Worm (Caenorhabditis elegans): Measurements from ENCODE around the gene C18B2.5.
A peak's percentile ranks its signal among the peaks of the same experiment; 100 is the strongest.

The C18B2.5 gene

DNA sequence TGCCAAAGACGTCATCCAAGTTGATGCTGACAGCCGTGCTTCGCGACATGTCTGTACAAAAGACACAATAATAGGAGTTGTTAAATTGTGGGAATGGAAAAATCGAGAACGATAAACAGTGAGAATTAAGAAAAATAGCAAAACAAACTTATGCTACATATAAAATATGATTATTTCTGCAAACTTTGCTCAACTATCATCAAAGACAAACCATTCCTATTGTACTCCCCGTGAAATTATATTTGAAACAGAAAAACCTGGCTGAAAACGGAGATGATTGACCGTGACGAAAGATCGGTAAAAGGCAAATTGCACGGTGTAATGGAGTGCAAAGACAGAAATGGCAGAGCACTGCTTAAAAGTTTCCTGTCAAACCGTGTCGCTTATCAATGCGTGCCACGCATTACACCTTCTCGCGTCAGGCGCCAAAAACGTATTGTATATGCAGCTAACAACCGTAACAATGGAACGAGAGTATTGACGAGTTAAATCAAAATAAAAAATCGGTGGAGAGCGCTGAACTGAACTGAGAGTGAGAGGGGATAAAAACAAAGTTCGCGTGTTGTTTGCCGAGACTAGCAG is at the start of gene C18B2.5:
TSS of gene C18B2.5 (minus strand) at position 51 of the 582 bp plus-strand sequence.
- no peak for TF ChIP-seq hnd-1 (tag; optimal IDR thresholded peaks at IDR 0.05)
- no peak for TF ChIP-seq pes-1 (GFP tag; IDR thresholded peaks at IDR 0.05)
- no peak for TF ChIP-seq flt-1 (GFP tag; IDR thresholded peaks at IDR 0.05)
- no peak for TF ChIP-seq B0310.2 (tag; optimal IDR thresholded peaks at IDR 0.05)

DNA sequence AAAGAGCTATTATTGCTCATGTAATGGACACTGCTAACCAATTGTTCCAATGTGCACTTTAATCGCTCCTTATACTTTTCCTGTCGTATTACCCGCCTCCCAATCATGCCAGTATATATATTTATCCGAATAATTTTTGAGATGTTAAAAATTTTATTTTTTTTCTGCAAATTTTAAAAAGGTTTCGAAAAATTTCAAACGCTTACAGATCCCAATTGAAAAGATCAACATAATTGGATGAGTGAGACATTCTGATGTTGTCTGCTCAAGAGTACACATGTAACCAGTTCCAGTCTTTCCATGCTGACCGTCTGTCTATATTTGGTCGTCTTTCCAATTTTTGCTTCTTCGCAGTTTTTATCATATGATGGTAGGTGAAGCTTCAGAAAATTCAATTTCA is 48.3 kb upstream of the C18B2.5 start, which contains the start of gene R11G1.1:
TSS of gene R11G1.1 (plus strand) at position 301 of the 400 bp plus-strand sequence.
- TF ChIP-seq tra-4 (tag; optimal IDR thresholded peaks at IDR 0.05) (no peak), ama-1 (optimal IDR thresholded peaks at IDR 0.05) (no peak), hmg-4 (GFP tag; optimal IDR thresholded peaks at IDR 0.05) (no peak), ceh-13 (GFP tag; optimal IDR thresholded peaks at IDR 0.05) (no peak), hnd-1 (tag; optimal IDR thresholded peaks at IDR 0.05) (no peak), aly-1 (tag; optimal IDR thresholded peaks at IDR 0.05) (no peak), pes-1 (GFP tag; IDR thresholded peaks at IDR 0.05) (no peak), tbx-37 (GFP tag; conservative IDR thresholded peaks at IDR 0.05) (no peak), tbx-11 (GFP tag; IDR thresholded peaks at IDR 0.05) (no peak), sea-1 (GFP tag; conservative IDR thresholded peaks at IDR 0.05) (no peak), hmbx-1 (tag; optimal IDR thresholded peaks at IDR 0.05) (no peak), flt-1 (GFP tag; IDR thresholded peaks at IDR 0.05) (no peak), B0310.2 (tag; optimal IDR thresholded peaks at IDR 0.05) (no peak)

DNA sequence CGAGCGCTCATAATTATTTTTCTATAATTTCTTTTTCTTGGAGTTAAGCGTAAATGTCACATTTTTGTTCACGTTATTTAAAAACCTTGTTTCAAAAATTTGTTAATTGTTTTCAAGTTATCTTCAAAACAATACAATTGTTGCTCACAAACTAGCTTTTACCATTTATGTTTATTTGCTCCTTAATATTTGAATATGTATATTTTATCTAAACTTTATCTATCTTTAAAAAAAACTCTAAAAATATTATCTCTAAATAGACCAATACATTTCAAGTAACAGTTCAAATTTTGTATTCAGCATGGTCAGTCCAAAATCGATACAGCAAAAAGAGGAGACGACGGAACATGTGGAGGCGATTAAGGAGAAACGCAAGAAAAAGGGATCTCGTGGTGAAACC is 45.1 kb upstream of the C18B2.5 start, which contains the start of gene R11G1.7:
TSS of gene R11G1.7 (plus strand) at position 301 of the 400 bp plus-strand sequence.
- TF ChIP-seq ceh-13 (GFP tag; optimal IDR thresholded peaks at IDR 0.05) (no peak), pes-1 (GFP tag; IDR thresholded peaks at IDR 0.05) (no peak), ama-1 (optimal IDR thresholded peaks at IDR 0.05) (no peak), aly-1 (tag; optimal IDR thresholded peaks at IDR 0.05) (no peak), tbx-37 (GFP tag; conservative IDR thresholded peaks at IDR 0.05) (no peak), hmbx-1 (tag; optimal IDR thresholded peaks at IDR 0.05) (no peak), tbx-11 (GFP tag; IDR thresholded peaks at IDR 0.05) (no peak), flt-1 (GFP tag; IDR thresholded peaks at IDR 0.05) (no peak), sea-1 (GFP tag; conservative IDR thresholded peaks at IDR 0.05) (no peak), scrt-1 (GFP tag; IDR thresholded peaks at IDR 0.05) (no peak), ceh-36 (tag; optimal IDR thresholded peaks at IDR 0.05) (no peak), hmg-4 (GFP tag; optimal IDR thresholded peaks at IDR 0.05) (no peak), F13C5.2 (tag; optimal IDR thresholded peaks at IDR 0.05) (no peak), hnd-1 (tag; optimal IDR thresholded peaks at IDR 0.05) (no peak), ets-7 (tag; optimal IDR thresholded peaks at IDR 0.05) (no peak), B0310.2 (tag; optimal IDR thresholded peaks at IDR 0.05) (no peak), tra-4 (tag; optimal IDR thresholded peaks at IDR 0.05) (no peak)

DNA sequence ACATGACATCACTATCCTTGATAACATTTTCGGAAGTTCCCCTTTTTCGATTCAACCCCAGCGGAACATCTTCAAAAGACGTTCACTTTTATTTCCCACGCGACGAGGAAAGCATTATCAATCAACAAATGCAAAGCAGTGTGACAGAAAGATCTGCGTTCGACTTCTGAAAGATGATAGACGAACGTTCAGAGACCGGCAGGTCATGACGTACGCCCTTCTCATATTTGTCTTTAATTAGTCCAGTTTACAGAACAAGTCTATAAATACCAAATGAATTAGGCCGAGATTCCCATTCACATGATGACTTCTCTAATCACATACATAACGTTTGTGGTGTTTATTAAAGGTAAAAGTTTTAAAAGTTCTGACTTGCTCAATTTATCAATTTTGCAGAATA is 43.7 kb upstream of the C18B2.5 start, which contains the start of gene R11G1.11:
TSS of gene R11G1.11 (plus strand) at position 301 of the 400 bp plus-strand sequence.
- no peak for TF ChIP-seq hmg-4 (GFP tag; optimal IDR thresholded peaks at IDR 0.05)
- TF ChIP-seq ets-7 (tag; optimal IDR thresholded peaks at IDR 0.05): no peak
- TF ChIP-seq sea-1 (GFP tag; conservative IDR thresholded peaks at IDR 0.05): no peak
- TF ChIP-seq tbx-11 (GFP tag; IDR thresholded peaks at IDR 0.05): no peak

DNA sequence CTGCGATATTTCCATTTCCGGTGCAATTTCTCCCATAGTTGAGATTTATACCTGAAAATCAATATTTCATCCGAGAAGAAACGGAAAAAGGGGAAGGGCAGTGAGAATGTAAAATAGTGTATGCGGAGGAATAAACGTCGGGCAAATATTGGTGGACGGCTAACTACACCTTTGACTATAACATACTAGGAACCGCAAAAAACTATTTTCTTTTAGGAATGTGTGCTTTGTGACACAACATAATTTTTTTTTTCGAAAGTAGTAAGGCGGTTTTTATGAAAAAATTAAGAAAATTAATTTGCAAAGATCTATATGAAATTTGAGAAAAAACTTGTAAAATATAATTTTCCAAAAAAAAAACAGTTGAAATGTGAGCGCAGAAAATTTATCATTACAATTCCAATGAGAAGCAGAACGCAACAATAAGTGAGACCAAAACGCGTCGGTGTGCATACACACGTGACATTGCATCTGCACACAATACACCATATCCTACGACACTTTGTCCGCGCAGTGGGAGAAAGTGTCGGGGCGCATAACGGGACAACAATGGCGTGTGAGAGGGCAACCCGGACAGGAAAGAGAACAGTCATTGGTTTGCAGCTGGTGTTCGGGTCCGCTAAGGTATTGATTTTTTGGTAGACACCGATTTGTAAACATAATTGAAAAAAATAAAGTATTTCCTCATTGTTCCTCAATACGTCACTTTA is 39.4 kb upstream of the C18B2.5 start, which contains the start of the genes sax-1 and R11G1.2:
TSS of gene sax-1 (minus strand) at position 51 of the 710 bp plus-strand sequence.
TSS of gene R11G1.2 (plus strand) at position 515 of the 710 bp plus-strand sequence.
- TF ChIP-seq B0310.2 (tag; optimal IDR thresholded peaks at IDR 0.05) (no peak), hmg-4 (GFP tag; optimal IDR thresholded peaks at IDR 0.05) (peak; percentile 56)

DNA sequence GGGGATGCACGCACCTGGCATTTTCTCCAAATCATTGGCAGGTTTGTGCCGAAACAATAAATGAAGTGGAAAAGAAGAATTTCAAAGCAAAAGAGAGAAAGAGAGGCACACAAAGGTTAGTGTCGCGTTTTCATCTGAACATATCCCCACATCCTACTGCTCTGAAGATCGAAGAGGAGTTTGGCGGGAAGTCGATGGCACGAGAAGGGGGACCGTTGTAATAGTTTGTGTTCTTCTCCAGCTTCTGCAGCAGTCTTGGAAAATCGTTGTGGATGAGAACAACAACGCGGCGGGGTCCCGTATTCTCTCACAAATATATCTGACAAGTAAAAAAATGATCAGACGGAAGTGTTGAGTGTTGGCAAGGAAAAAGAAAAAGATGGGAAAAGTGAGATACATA is 35.0 kb upstream of the C18B2.5 start:
- TF ChIP-seq pes-1 (GFP tag; IDR thresholded peaks at IDR 0.05) (no peak), F13C5.2 (tag; optimal IDR thresholded peaks at IDR 0.05) (no peak), aly-1 (tag; optimal IDR thresholded peaks at IDR 0.05) (no peak), ama-1 (optimal IDR thresholded peaks at IDR 0.05) (no peak)

DNA sequence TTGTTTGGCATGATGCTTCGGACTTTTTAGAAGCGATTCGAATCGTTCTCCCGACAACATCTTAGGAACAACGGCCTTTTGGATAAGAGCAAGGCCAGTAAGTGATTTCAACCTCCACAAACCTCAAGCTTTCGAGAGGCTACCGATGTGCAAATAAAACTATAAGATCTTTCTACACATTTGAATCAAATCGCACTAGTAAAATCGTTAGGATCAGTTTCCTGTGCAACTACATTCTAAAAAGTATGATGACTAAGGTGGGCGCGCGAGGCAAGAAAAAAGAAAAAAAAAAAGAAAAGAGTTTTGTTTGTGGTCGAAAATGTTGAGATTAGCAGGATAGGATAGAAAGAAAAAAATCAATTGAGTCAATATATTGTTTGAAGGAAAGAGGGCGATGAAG is 33.9 kb upstream of the C18B2.5 start, which contains the start of gene tmem-24:
TSS of gene tmem-24 (minus strand) at position 101 of the 400 bp plus-strand sequence.
- TF ChIP-seq flt-1 (GFP tag; IDR thresholded peaks at IDR 0.05) (no peak), hnd-1 (tag; optimal IDR thresholded peaks at IDR 0.05) (no peak), ets-7 (tag; optimal IDR thresholded peaks at IDR 0.05) (no peak), ama-1 (optimal IDR thresholded peaks at IDR 0.05) (no peak), tbx-11 (GFP tag; IDR thresholded peaks at IDR 0.05) (no peak)

DNA sequence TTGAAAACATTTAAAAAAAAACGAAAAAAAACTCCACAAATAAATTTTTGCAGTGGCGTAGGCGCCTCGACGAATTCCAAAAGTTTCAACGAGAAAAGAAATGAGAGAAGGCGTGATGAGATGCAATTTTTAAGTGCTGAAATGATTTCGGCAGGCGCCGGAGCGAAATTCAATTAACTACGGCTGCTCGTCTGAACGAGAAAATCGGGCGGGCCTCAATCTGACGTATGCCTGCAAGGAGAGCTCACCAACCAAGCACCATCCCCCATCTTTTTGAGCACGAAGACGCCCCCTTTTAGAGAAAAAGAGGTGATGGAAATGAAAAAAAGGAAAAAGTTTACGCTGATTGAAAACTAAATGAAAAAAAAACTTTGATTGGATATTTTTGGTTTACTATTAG is 23.9 kb upstream of the C18B2.5 start:
- TF ChIP-seq F13C5.2 (tag; optimal IDR thresholded peaks at IDR 0.05) (no peak), tbx-11 (GFP tag; IDR thresholded peaks at IDR 0.05) (no peak), hnd-1 (tag; optimal IDR thresholded peaks at IDR 0.05) (no peak)

DNA sequence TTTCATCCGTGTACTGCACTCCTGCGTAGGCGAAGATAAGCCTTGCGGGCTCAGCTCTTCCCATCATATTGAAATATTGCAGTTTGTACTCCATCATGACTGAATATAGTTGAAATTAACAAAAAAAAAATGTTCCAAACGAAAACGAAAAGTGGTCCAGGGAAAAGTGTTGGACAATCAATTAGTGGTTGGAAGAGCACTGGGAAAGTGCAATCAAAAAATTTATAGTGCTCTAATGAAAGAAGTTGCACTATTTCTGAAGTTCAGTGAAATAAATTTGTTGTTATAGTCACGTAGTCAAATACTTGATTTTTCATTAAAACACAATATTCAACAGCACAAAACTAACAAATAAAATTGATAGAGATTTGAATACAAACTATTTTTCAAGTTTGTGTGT is 22.8 kb upstream of the C18B2.5 start, which contains the start of gene gst-11:
TSS of gene gst-11 (minus strand) at position 101 of the 400 bp plus-strand sequence.
- no peak for TF ChIP-seq F13C5.2 (tag; optimal IDR thresholded peaks at IDR 0.05)
- TF ChIP-seq scrt-1 (GFP tag; IDR thresholded peaks at IDR 0.05): no peak
- no peak for TF ChIP-seq aly-1 (tag; optimal IDR thresholded peaks at IDR 0.05)
- no peak for TF ChIP-seq B0310.2 (tag; optimal IDR thresholded peaks at IDR 0.05)
- no peak for TF ChIP-seq ceh-36 (tag; optimal IDR thresholded peaks at IDR 0.05)
- TF ChIP-seq pes-1 (GFP tag; IDR thresholded peaks at IDR 0.05): no peak
- TF ChIP-seq hmg-4 (GFP tag; optimal IDR thresholded peaks at IDR 0.05): no peak
- TF ChIP-seq tbx-37 (GFP tag; conservative IDR thresholded peaks at IDR 0.05): no peak
- no peak for TF ChIP-seq sea-1 (GFP tag; conservative IDR thresholded peaks at IDR 0.05)
- no peak for TF ChIP-seq hnd-1 (tag; optimal IDR thresholded peaks at IDR 0.05)
- no peak for TF ChIP-seq hmbx-1 (tag; optimal IDR thresholded peaks at IDR 0.05)

Measured in whole organism, early embryonic.